Fruit fly (Drosophila melanogaster) whole organism, wandering third instar larva: ENCODE results near the gene dlg1.

Experiments used
- CG9705 ChIP-seq: fragments of 200-800 bp; sonication (Bioruptor generic); optimal IDR thresholded peaks from 2 replicates; lab custom pipeline; 2018; ENCODE audit warnings: missing biosample characterization, mild to moderate bottlenecking, missing genetic modification characterization
- dsf ChIP-seq: sonication (Bioruptor generic); optimal IDR thresholded peaks from 2 replicates; lab custom pipeline; 2016; ENCODE audit warnings: missing biosample characterization, missing genetic modification characterization, borderline replicate concordance

- no peak for TF ChIP-seq dsf (GFP tag; lab: Kevin White, UChicago)
- TF ChIP-seq CG9705, result no peak
Observed at dm6 chrX:11409647-11410046, 40.2 kb downstream of the dlg1 start, which contains the start of gene CG15196.
